Fruit fly (Drosophila melanogaster) Kc167 (cell line): ENCODE measurements around the gene CG1662.

Source experiments
- Myc ChIP-seq: fragments of >200 bp; optimal IDR thresholded peaks from 2 replicates; lab custom pipeline; 2017; ENCODE audit warnings: missing external identifiers
- Sin3A ChIP-seq: fragments of >200 bp; optimal IDR thresholded peaks from 2 replicates; lab custom pipeline; 2018; ENCODE audit warnings: missing external identifiers
- h ChIP-seq: fragments of >200 bp; optimal IDR thresholded peaks from 3 replicates; lab custom pipeline; 2018; ENCODE audit warnings: missing external identifiers
- insv ChIP-seq: fragments of >200 bp; optimal IDR thresholded peaks from 3 replicates; lab custom pipeline; 2018; ENCODE audit warnings: missing external identifiers
- psq ChIP-seq: fragments of >200 bp; optimal IDR thresholded peaks from 2 replicates; lab custom pipeline; 2017; ENCODE audit warnings: missing external identifiers
- ttk ChIP-seq: sonication (Bioruptor generic); optimal IDR thresholded peaks from 2 replicates; lab custom pipeline; 2017; ENCODE audit warnings: missing external identifiers

The CG1662 gene

dm6 chrX:13373239-13374153 lies 13.9 kb upstream of the CG1662 start:
- no peak for TF ChIP-seq insv (lab: Kevin White, UChicago)
- no peak for TF ChIP-seq Sin3A (lab: Kevin White, UChicago)
- no peak for TF ChIP-seq Myc (lab: Kevin White, UChicago)
- no peak for TF ChIP-seq psq (lab: Kevin White, UChicago)
- TF ChIP-seq h (lab: Kevin White, UChicago): no peak
- no peak for TF ChIP-seq ttk (lab: Kevin White, UChicago)

dm6 chrX:13374154-13374536 lies 13.2 kb upstream of the CG1662 start:
- no peak for TF ChIP-seq ttk (lab: Kevin White, UChicago)
- TF ChIP-seq h (lab: Kevin White, UChicago): no peak
- no peak for TF ChIP-seq psq (lab: Kevin White, UChicago)
- no peak for TF ChIP-seq insv (lab: Kevin White, UChicago)
- no peak for TF ChIP-seq Sin3A (lab: Kevin White, UChicago)
- no peak for TF ChIP-seq Myc (lab: Kevin White, UChicago)

dm6 chrX:13374979-13375378 lies 12.4 kb upstream of the CG1662 start:
- TF ChIP-seq ttk (lab: Kevin White, UChicago): no peak
- TF ChIP-seq insv (lab: Kevin White, UChicago): no peak
- no peak for TF ChIP-seq Myc (lab: Kevin White, UChicago)
- no peak for TF ChIP-seq h (lab: Kevin White, UChicago)
- no peak for TF ChIP-seq Sin3A (lab: Kevin White, UChicago)
- no peak for TF ChIP-seq psq (lab: Kevin White, UChicago)

dm6 chrX:13375489-13375997 lies 11.8 kb upstream of the CG1662 start:
- TF ChIP-seq insv (lab: Kevin White, UChicago) (no peak), ttk (lab: Kevin White, UChicago) (no peak), Myc (lab: Kevin White, UChicago) (no peak), Sin3A (lab: Kevin White, UChicago) (no peak), psq (lab: Kevin White, UChicago) (no peak), h (lab: Kevin White, UChicago) (no peak)

- TF ChIP-seq Myc (lab: Kevin White, UChicago) (no peak), h (lab: Kevin White, UChicago) (no peak), Sin3A (lab: Kevin White, UChicago) (no peak), ttk (lab: Kevin White, UChicago) (no peak), insv (lab: Kevin White, UChicago) (no peak), psq (lab: Kevin White, UChicago) (no peak)
These were observed 10.8 kb upstream of the CG1662 start for dm6 chrX:13376520-13376919.

dm6 chrX:13383770-13384169 lies 3.6 kb upstream of the CG1662 start:
- TF ChIP-seq insv (lab: Kevin White, UChicago) (no peak), h (lab: Kevin White, UChicago) (peak; percentile 90)

- TF ChIP-seq h (lab: Kevin White, UChicago) (no peak), ttk (lab: Kevin White, UChicago) (no peak), psq (lab: Kevin White, UChicago) (no peak)
These were observed 3.2 kb upstream of the CG1662 start for dm6 chrX:13384177-13384576.

- TF ChIP-seq Myc (lab: Kevin White, UChicago) (no peak), h (lab: Kevin White, UChicago) (no peak), ttk (lab: Kevin White, UChicago) (no peak), psq (lab: Kevin White, UChicago) (no peak), Sin3A (lab: Kevin White, UChicago) (no peak), insv (lab: Kevin White, UChicago) (no peak)
These were observed 2.6 kb upstream of the CG1662 start, which contains the start of the genes Rbp1-like and Tim9a for dm6 chrX:13384583-13385342. Gene Rbp1-like (minus strand): TSS chrX:13384877. Gene Tim9a (plus strand): TSS chrX:13385210.

- TF ChIP-seq Sin3A (lab: Kevin White, UChicago) (no peak), insv (lab: Kevin White, UChicago) (no peak), psq (lab: Kevin White, UChicago) (no peak), h (lab: Kevin White, UChicago) (no peak), Myc (lab: Kevin White, UChicago) (no peak), ttk (lab: Kevin White, UChicago) (no peak)
These were observed 587 bp upstream of the CG1662 start for dm6 chrX:13386776-13387175.

dm6 chrX:13390465-13391173 lies 3.3 kb downstream of the CG1662 start:
- TF ChIP-seq Sin3A (lab: Kevin White, UChicago) (no peak), ttk (lab: Kevin White, UChicago) (no peak), psq (lab: Kevin White, UChicago) (no peak), h (lab: Kevin White, UChicago) (no peak), Myc (lab: Kevin White, UChicago) (no peak), insv (lab: Kevin White, UChicago) (no peak)
